Worm (Caenorhabditis elegans): ENCODE measurements around the gene rdy-2.

The rdy-2 gene

DNA sequence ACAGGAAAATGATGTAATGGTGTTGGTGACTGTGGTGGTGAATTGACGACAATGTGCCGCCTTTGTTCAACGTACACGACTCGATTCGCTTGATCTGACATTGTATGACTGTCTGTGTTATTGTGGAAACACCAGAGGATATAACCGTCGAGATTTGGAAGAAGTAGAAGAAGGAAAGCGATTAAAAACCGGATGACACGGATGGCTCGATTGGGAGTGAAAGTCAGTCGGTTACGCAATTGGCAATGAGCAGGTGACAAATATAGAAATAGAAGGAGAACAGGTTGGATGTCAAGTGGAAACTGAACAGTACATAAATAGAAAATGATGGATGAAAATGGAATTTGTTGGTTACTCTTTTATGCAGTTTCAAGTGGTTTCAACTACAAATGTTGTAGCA, at the start of gene rdy-2:
Gene rdy-2, minus strand, starts transcription at position 101 of the 400 bp plus-strand sequence.
- TF ChIP-seq tbx-7 (tag; optimal IDR thresholded peaks at IDR 0.05) (no peak), odd-2 (tag; optimal IDR thresholded peaks at IDR 0.05) (no peak), pha-2 (tag; optimal IDR thresholded peaks at IDR 0.05) (no peak), nhr-11 (tag; optimal IDR thresholded peaks at IDR 0.05) (no peak), hlh-8 (tag; optimal IDR thresholded peaks at IDR 0.05) (no peak), ceh-30 (tag; optimal IDR thresholded peaks at IDR 0.05) (no peak), ceh-34 (tag; optimal IDR thresholded peaks at IDR 0.05) (no peak), fax-1 (tag; optimal IDR thresholded peaks at IDR 0.05) (no peak), unc-42 (tag; optimal IDR thresholded peaks at IDR 0.05) (no peak), fkh-6 (tag; optimal IDR thresholded peaks at IDR 0.05) (no peak), K02D7.2 (tag; optimal IDR thresholded peaks at IDR 0.05) (no peak), unc-86 (tag; optimal IDR thresholded peaks at IDR 0.05) (no peak), pros-1 (tag; optimal IDR thresholded peaks at IDR 0.05) (no peak), pqm-1 (tag; optimal IDR thresholded peaks at IDR 0.05) (no peak), elt-4 (tag; optimal IDR thresholded peaks at IDR 0.05) (no peak), nhr-232 (tag; optimal IDR thresholded peaks at IDR 0.05) (no peak)

DNA sequence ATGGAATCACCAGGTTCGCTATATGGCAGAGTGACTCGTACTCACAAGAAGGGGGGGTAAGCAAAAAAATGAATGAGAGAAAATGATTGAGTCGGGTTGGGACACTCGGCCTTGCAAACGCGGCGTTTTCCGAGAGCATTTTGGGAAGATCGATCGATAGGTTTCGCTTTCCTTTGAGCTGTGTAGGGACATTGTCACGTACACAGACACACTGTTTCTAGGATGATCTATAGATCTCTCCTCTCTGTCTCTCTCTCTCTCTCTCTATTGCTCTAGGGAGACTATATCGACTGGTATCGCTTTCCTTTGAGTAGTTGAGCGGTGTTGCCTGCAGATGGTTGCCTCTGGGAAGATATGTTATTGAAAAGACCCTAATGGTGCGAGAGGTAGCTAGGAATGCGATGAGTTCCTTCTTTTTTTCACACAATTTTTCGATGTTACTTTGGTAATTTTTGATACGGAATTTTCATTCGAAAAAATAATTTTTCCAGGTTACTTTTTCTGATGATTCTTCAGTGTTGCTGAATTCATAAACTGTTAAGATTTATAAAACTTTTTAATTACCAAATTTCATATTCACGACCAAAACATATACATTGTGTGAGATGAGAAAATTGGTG, 49.1 kb upstream of the rdy-2 start, which contains the start of gene H37A05.4:
Gene H37A05.4, minus strand, starts transcription at position 51 of the 620 bp plus-strand sequence.
- TF ChIP-seq hlh-6 (tag; optimal IDR thresholded peaks at IDR 0.05) = no peak
- TF ChIP-seq pha-2 (tag; optimal IDR thresholded peaks at IDR 0.05) = no peak
- no peak for TF ChIP-seq unc-3 (GFP tag; conservative IDR thresholded peaks at IDR 0.05)
- no peak for TF ChIP-seq unc-3 (tag; optimal IDR thresholded peaks at IDR 0.05)
- TF ChIP-seq K09A11.1 (tag; optimal IDR thresholded peaks at IDR 0.05; ENCODE audit: insufficient read depth) = no peak
- no peak for TF ChIP-seq npax-4 (tag; optimal IDR thresholded peaks at IDR 0.05)
- TF ChIP-seq ceh-31 (tag; optimal IDR thresholded peaks at IDR 0.05) = no peak
- no peak for TF ChIP-seq T23F11.4 (GFP tag; optimal IDR thresholded peaks at IDR 0.05)
- TF ChIP-seq elt-2 (tag; optimal IDR thresholded peaks at IDR 0.05) = no peak
- TF ChIP-seq Y22D7AL.16 (tag; optimal IDR thresholded peaks at IDR 0.05) = no peak
- no peak for TF ChIP-seq rnt-1 (tag; optimal IDR thresholded peaks at IDR 0.05)
- no peak for TF ChIP-seq dve-1 (tag; optimal IDR thresholded peaks at IDR 0.05)
- TF ChIP-seq gmeb-2 (tag; optimal IDR thresholded peaks at IDR 0.05) = no peak
- TF ChIP-seq zip-5 (tag; optimal IDR thresholded peaks at IDR 0.05) = no peak
- TF ChIP-seq pros-1 (tag; optimal IDR thresholded peaks at IDR 0.05) = no peak

DNA sequence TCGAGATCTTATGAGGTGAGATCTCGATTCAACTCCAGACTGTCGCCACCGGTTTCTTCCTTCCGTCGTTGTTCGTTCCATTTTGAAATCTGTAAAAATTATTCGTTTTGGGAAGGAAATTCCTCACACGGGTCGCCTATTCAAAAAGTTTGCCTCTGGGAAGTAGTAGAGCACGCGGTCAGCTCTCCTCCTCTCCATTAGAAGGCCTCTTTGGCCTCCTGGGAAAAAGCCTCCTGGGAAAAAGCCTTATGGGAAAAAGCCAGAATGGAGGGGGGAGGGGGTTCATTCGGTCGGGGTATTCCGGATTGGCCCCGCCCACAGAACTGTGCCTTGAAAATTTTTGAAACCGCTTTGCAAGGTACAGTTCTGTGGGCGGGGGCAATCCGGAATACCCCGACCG, 46.8 kb upstream of the rdy-2 start:
- TF ChIP-seq eyg-1 (tag; optimal IDR thresholded peaks at IDR 0.05) (no peak), unc-3 (GFP tag; conservative IDR thresholded peaks at IDR 0.05) (0 out of 2 replicates have a peak, but pooled peaks have one; percentile 11), unc-3 (tag; optimal IDR thresholded peaks at IDR 0.05) (no peak)

DNA sequence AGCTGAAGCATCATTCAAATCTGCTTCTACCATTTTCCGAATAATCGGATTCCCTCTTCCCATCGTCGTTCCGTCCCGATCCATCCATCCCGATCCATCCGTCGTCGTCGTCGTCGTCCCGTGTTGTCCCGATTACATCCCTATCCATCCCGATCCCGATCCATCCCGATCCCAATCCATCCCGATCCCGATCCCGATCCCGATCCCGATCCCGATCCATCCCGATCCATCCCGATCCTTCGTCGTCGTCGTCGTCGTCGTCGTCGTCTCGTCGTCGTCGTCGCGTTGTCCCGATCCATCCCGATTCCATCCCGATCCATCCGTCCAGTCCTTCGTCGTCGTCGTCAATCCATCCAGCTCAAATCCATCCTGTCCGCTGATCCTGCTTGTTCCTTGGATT, 46.4 kb upstream of the rdy-2 start:
- TF ChIP-seq sdc-2 (tag; optimal IDR thresholded peaks at IDR 0.05) (no peak), ceh-24 (tag; optimal IDR thresholded peaks at IDR 0.05) (no peak), rnt-1 (tag; optimal IDR thresholded peaks at IDR 0.05) (no peak), mec-3 (tag; optimal IDR thresholded peaks at IDR 0.05; ENCODE audit: borderline replicate concordance) (no peak), hlh-8 (tag; optimal IDR thresholded peaks at IDR 0.05) (no peak), ceh-6 (GFP tag; optimal IDR thresholded peaks at IDR 0.05) (no peak), elt-2 (tag; optimal IDR thresholded peaks at IDR 0.05) (no peak), unc-55 (GFP tag; optimal IDR thresholded peaks at IDR 0.05) (no peak), nfya-1 (tag; optimal IDR thresholded peaks at IDR 0.05) (no peak), pros-1 (tag; optimal IDR thresholded peaks at IDR 0.05) (no peak), ceh-31 (tag; optimal IDR thresholded peaks at IDR 0.05) (no peak), npax-4 (tag; optimal IDR thresholded peaks at IDR 0.05) (no peak), pag-3 (tag; optimal IDR thresholded peaks at IDR 0.05; ENCODE audit: borderline replicate concordance) (no peak), ama-1 (optimal IDR thresholded peaks at IDR 0.05) (no peak)

Measured in whole organism, late embryonic.